Worm (Caenorhabditis elegans) whole organism, L3 larva: ENCODE results near the gene M70.5.

Experiments
- R02D3.7 ChIP-seq: fragments of 150-350 bp; optimal IDR thresholded peaks from 2 replicates; lab custom pipeline; 2014; ENCODE audit warnings: missing biosample characterization, missing genetic modification characterization
- ZK546.5 ChIP-seq: sonication (generic microtip); optimal IDR thresholded peaks from 2 replicates; lab custom pipeline; 2017; ENCODE audit warnings: missing biosample characterization, missing genetic modification characterization
- aly-2 ChIP-seq: fragments of 150-350 bp; optimal IDR thresholded peaks from 2 replicates; lab custom pipeline; 2014; ENCODE audit warnings: missing biosample characterization, missing genetic modification characterization
- ama-1 ChIP-seq: fragments of 150-350 bp; optimal IDR thresholded peaks from 2 replicates; lab custom pipeline; 2018
- ceh-16 ChIP-seq: sonication (generic microtip); optimal IDR thresholded peaks from 2 replicates; lab custom pipeline; 2017; ENCODE audit warnings: missing biosample characterization, missing genetic modification characterization
- ceh-28 ChIP-seq: fragments of 150-350 bp; optimal IDR thresholded peaks from 2 replicates; lab custom pipeline; 2014; ENCODE audit warnings: missing biosample characterization, missing genetic modification reagents, missing genetic modification characterization
- ceh-82 ChIP-seq: fragments of 150-350 bp; optimal IDR thresholded peaks from 2 replicates; lab custom pipeline; 2014; ENCODE audit warnings: missing biosample characterization, missing genetic modification characterization
- ceh-9 ChIP-seq: sonication (generic microtip); optimal IDR thresholded peaks from 2 replicates; lab custom pipeline; 2018; ENCODE audit warnings: missing biosample characterization, missing genetic modification characterization
- daf-12 ChIP-seq: fragments of 150-350 bp; optimal IDR thresholded peaks from 2 replicates; lab custom pipeline; 2014; ENCODE audit warnings: missing biosample characterization, missing genetic modification reagents, missing genetic modification characterization
- egl-27 ChIP-seq: sonication (generic microtip); optimal IDR thresholded peaks from 4 replicates; lab custom pipeline; 2017; ENCODE audit warnings: missing biosample characterization, missing genetic modification reagents, missing genetic modification characterization
- egl-5 ChIP-seq: fragments of 150-350 bp; optimal IDR thresholded peaks from 2 replicates; lab custom pipeline; 2017; ENCODE audit warnings: missing biosample characterization, missing genetic modification reagents, missing genetic modification characterization, inconsistent platforms
- elt-2 ChIP-seq: sonication (generic microtip); optimal IDR thresholded peaks from 2 replicates; lab custom pipeline; 2016; ENCODE audit warnings: missing genetic modification reagents, mild to moderate bottlenecking, missing genetic modification characterization, missing compliant biosample characterization
- fkh-10 ChIP-seq: sonication (generic microtip); optimal IDR thresholded peaks from 2 replicates; lab custom pipeline; 2017; ENCODE audit warnings: missing biosample characterization, missing genetic modification reagents, missing genetic modification characterization
- hmg-11 ChIP-seq: sonication (generic microtip); optimal IDR thresholded peaks from 2 replicates; lab custom pipeline; 2016; ENCODE audit warnings: missing genetic modification characterization, missing compliant biosample characterization
- jun-1 ChIP-seq: fragments of 150-350 bp; optimal IDR thresholded peaks from 2 replicates; lab custom pipeline; 2014; ENCODE audit warnings: missing biosample characterization, missing genetic modification reagents, missing genetic modification characterization
- lin-15B ChIP-seq: fragments of 150-350 bp; optimal IDR thresholded peaks from 2 replicates; lab custom pipeline; 2014; ENCODE audit warnings: missing biosample characterization, missing genetic modification characterization
- mdl-1 ChIP-seq: fragments of 150-350 bp; optimal IDR thresholded peaks from 2 replicates; lab custom pipeline; 2014; ENCODE audit warnings: missing biosample characterization, missing genetic modification characterization
- mml-1 ChIP-seq: fragments of 150-350 bp; sonication (generic microtip); optimal IDR thresholded peaks from 3 replicates; lab custom pipeline; 2014; ENCODE audit warnings: missing biosample characterization, missing genetic modification characterization
- nfya-1 ChIP-seq: sonication (generic microtip); optimal IDR thresholded peaks from 2 replicates; lab custom pipeline; 2017; ENCODE audit warnings: missing genetic modification characterization, mild to moderate bottlenecking, missing compliant biosample characterization, antibody characterized with exemption, moderate library complexity; ENCODE audit not compliant: insufficient read depth
- nhr-12 ChIP-seq: fragments of 150-350 bp; optimal IDR thresholded peaks from 2 replicates; lab custom pipeline; 2014; ENCODE audit warnings: missing biosample characterization, missing genetic modification characterization
- nhr-23 ChIP-seq: fragments of 150-350 bp; optimal IDR thresholded peaks from 2 replicates; lab custom pipeline; 2014; ENCODE audit warnings: missing biosample characterization, missing genetic modification reagents, missing genetic modification characterization
- nhr-28 ChIP-seq: fragments of 150-350 bp; optimal IDR thresholded peaks from 2 replicates; lab custom pipeline; 2014; ENCODE audit warnings: missing biosample characterization, missing genetic modification characterization
- nhr-43 ChIP-seq: sonication (generic microtip); optimal IDR thresholded peaks from 2 replicates; lab custom pipeline; 2016; ENCODE audit warnings: mild to moderate bottlenecking, missing genetic modification characterization, missing compliant biosample characterization; ENCODE audit not compliant: poor library complexity, severe bottlenecking
- nhr-67 ChIP-seq: fragments of 150-350 bp; optimal IDR thresholded peaks from 2 replicates; lab custom pipeline; 2014; ENCODE audit warnings: missing biosample characterization, missing genetic modification characterization
- nhr-76 ChIP-seq: fragments of 150-350 bp; sonication (generic microtip); optimal IDR thresholded peaks from 5 replicates; lab custom pipeline; 2014; ENCODE audit warnings: missing biosample characterization, missing genetic modification characterization
- nhr-77 ChIP-seq: fragments of 150-350 bp; optimal IDR thresholded peaks from 2 replicates; lab custom pipeline; 2014; ENCODE audit warnings: missing biosample characterization, missing genetic modification characterization
- sea-2 ChIP-seq: fragments of 150-350 bp; sonication (generic microtip); optimal IDR thresholded peaks from 4 replicates; lab custom pipeline; 2014; ENCODE audit warnings: missing biosample characterization, missing genetic modification reagents, missing genetic modification characterization
- skn-1 ChIP-seq: fragments of 150-350 bp; optimal IDR thresholded peaks from 2 replicates; lab custom pipeline; 2014; ENCODE audit warnings: missing biosample characterization, missing genetic modification characterization
- snpc-4 ChIP-seq: fragments of 150-350 bp; optimal IDR thresholded peaks from 2 replicates; lab custom pipeline; 2014; ENCODE audit warnings: missing biosample characterization, missing genetic modification characterization
- unc-39 ChIP-seq: sonication (generic microtip); optimal IDR thresholded peaks from 4 replicates; lab custom pipeline; 2017; ENCODE audit warnings: missing biosample characterization, missing genetic modification characterization
- unc-62 ChIP-seq: fragments of 150-350 bp; sonication (generic microtip); optimal IDR thresholded peaks from 4 replicates; lab custom pipeline; 2014; ENCODE audit warnings: missing biosample characterization, missing genetic modification reagents, missing genetic modification characterization
- zag-1 ChIP-seq: fragments of 150-350 bp; optimal IDR thresholded peaks from 2 replicates; lab custom pipeline; 2014; ENCODE audit warnings: missing biosample characterization, missing genetic modification characterization
- ztf-4 ChIP-seq: fragments of 150-350 bp; optimal IDR thresholded peaks from 2 replicates; lab custom pipeline; 2014; ENCODE audit warnings: missing biosample characterization, missing genetic modification characterization

M70.5 gene

DNA sequence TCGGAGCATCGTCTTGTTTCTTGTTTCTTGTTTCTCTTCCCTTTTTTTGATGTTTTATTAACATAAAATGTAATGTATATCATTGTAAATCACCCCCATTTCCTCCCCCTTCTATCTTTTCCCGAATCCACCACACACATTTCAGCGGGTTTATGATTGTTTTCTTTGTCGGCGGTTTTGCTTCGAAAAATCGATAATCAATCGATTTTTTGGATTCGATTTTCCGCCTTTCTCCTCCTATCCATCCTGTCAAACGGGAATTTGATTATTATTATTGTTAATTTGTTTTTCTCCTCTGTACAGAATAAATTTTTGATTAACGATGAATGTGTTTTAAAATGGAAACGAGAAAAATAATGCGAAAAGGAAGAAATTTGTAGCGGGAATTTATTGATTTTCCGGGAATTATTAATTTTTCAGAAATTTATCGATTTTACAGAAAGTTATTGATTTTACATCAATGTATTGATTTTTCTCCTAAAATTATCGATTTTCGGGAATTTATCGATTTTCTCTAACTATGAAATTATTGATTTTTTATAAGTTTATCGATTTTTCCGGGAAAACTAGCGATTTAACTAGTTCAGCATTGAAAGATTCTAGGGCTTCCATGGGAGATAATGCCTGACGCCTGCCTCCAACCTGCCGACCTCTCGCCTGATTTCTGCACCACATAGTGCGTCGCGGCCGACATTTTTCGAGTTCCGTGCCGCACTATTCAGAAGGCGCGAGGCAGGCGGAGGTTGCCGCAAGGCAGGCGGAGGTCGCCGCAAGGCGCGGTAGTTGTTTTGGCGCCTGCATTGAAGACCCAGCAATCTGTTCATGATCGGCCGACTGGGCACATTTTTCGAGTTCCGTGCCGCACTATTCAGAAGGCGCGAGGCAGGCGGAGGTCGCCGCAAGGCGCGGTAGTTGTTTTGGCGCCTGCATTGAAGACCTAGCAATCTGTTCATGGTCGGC is 38.5 kb downstream of the M70.5 start:
- TF ChIP-seq ztf-4 (tag; lab: Kevin White, UChicago) (no peak), mml-1 (tag; lab: Kevin White, UChicago) (no peak), ceh-82 (tag; lab: Kevin White, UChicago) (no peak), zag-1 (tag; lab: Kevin White, UChicago) (no peak), ceh-28 (tag; lab: Kevin White, UChicago) (peak; percentile 98)

DNA sequence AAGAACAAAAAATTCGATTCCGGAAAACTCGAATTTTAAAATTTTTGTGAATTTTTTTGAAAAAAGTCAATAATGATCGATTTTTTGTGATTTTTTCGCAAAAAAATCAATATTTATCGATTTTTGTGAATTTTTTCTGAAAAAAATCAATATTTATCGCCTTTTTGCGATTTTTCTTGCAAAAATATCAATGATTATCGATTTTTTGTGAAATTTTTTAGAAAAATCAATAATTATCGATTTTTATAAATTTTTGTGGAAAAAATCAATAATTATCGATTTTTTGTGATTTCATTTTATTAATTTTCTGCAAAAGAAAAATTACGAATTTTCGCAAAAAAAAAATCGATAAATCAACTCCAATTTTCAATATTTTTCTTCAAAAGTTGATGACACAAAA is 39.4 kb downstream of the M70.5 start:
- TF ChIP-seq nhr-76 (tag; lab: Kevin White, UChicago) (no peak), ceh-28 (tag; lab: Kevin White, UChicago) (peak; percentile 97)

DNA sequence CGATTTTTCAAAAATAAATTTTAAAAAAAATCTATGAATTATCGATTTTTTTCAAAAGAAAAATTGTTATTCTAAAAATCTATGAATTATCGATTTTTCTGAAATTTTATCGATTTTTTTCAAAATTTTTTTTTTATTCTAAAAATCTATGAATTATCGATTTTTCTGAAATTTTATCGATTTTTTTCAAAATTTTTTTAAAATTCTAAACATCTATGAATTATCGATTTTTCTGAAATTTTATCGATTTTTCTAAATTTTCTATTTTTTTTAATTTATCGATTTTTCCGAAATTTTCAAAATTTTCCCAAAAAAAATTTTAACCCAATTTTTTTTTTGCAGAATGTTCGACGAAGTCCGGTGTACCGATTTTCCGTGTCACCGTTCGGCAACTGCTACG is 42.2 kb downstream of the M70.5 start:
- peak; percentile 91 for TF ChIP-seq ceh-28 (tag; lab: Kevin White, UChicago)

DNA sequence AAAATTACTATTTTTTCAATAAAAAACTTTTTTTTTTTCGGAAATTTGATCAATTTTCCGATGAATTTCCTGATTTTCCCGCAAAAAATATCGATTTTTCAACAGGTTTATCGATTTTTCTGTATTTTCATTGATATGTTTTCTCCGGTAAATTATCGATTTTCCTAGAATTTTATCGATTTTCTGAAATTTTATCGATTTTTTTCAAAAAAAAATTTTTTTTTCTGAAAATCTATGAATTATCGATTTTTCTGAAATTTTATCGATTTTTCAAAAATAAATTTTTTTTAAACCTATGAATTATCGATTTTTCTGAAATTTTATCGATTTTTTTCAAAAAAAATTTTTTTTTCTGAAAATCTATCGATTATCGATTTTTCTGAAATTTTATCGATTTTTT is 43.7 kb downstream of the M70.5 start:
- TF ChIP-seq ceh-28 (tag; lab: Kevin White, UChicago), result peak; percentile 71

DNA sequence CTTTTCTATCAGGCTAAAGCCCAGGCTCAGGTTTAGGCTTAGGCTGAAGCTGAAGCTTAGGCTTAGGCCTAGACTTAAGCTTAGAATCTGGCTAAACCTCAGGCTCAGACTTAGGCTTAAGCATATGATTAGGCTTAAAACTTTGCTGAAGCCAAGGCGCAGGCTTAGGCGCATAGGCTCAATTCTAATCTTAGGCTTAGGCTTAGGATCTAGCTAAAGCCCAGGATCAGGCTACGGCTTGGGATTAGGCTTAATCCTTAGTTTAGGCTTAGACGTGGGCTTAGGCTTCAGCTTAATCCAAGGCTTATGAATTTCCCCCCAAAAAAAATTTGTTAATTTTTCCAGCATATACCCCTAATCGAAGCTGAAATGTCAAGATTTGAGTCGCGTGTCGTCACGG is 46.7 kb downstream of the M70.5 start:
- TF ChIP-seq ceh-28 (tag; lab: Kevin White, UChicago) (no peak), nhr-43 (tag; lab: Kevin White, UChicago) (no peak), unc-62 (GFP tag; lab: Kevin White, UChicago) (no peak), ceh-82 (tag; lab: Kevin White, UChicago) (no peak)

DNA sequence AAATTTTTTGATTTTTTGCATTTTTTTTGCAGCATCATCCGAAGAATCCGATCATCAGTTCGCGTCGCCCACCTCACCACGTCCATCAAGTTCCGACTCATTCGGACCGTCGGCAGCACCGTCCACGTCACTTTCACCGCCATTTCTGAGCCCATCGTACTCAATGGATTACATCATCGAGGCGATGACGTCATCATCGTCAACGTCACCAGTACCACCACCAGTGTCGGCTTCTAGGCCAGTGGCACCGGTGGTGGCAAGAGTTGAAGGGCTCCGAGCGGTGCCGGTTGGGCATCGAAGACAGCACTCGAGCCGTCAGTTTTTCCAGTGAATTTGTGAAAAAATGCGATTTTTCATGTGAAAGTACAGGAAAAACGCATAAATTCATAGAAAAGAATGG is 51.7 kb downstream of the M70.5 start:
- TF ChIP-seq lin-15B, result no peak

DNA sequence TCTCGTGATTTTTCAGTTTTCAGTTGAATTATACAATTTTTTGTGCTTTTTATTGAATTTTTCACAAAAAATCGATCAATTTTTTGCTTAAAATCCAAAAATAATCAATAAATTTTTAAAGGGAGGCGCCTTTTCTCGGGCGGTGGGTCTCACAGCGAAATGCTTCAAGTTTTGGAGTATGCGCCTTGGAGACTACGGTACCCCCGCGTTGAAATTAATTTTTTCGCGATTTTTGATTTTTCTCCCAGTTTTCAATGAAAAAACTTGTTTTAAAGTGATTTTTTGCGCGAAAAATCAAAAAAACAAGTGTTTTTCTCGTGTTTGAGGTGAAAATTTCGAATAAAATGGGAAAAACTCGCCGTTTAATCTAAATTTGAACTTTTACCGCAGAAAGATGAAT is 52.3 kb downstream of the M70.5 start:
- TF ChIP-seq unc-62 (GFP tag; lab: Kevin White, UChicago), result no peak
- no peak for TF ChIP-seq nhr-76 (tag; lab: Kevin White, UChicago)
- TF ChIP-seq hmg-11 (tag; lab: Kevin White, UChicago), result no peak
- TF ChIP-seq ceh-16 (tag; lab: Kevin White, UChicago), result no peak
- TF ChIP-seq mdl-1 (tag; lab: Kevin White, UChicago), result no peak
- TF ChIP-seq elt-2 (tag; lab: Kevin White, UChicago), result no peak
- no peak for TF ChIP-seq nhr-23
- no peak for TF ChIP-seq fkh-10 (GFP tag; lab: Kevin White, UChicago)
- TF ChIP-seq egl-5 (tag; lab: Kevin White, UChicago), result no peak
- TF ChIP-seq ceh-9 (tag; lab: Kevin White, UChicago), result no peak
- TF ChIP-seq ZK546.5 (tag; lab: Kevin White, UChicago), result no peak
- TF ChIP-seq nhr-77 (tag; lab: Kevin White, UChicago), result no peak
- TF ChIP-seq daf-12, result no peak
- no peak for TF ChIP-seq egl-27 (tag; lab: Kevin White, UChicago)
- TF ChIP-seq nhr-12, result no peak
- no peak for TF ChIP-seq aly-2 (tag; lab: Kevin White, UChicago)
- no peak for TF ChIP-seq snpc-4 (tag; lab: Kevin White, UChicago)
- no peak for TF ChIP-seq sea-2 (GFP tag; lab: Kevin White, UChicago)
- TF ChIP-seq nhr-28 (tag; lab: Kevin White, UChicago), result no peak
- TF ChIP-seq lin-15B, result no peak

DNA sequence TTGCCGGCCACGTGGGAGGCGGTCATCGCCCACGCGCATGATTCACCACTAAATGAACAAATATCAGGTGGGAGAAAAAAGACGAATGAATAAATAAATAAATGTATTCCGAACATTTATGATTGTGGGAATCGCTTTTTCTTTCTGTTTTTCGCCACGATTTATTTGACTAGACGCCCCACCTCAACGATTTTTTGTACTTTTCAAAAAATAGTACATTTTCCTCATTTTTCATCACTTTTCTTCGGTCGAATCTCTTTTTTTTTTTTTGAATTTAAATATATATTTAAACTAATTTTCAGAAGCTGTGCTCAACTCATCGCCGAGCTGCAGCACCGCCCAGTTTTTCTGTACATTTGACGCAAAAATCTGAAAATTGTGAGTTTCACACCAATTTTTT is 52.9 kb downstream of the M70.5 start, which contains the start of gene fnip-2:
Gene fnip-2, plus strand, starts transcription at position 301 of the 400 bp plus-strand sequence.
- TF ChIP-seq jun-1 (tag; lab: Kevin White, UChicago) (no peak), unc-39 (tag; lab: Kevin White, UChicago) (no peak), ztf-4 (tag; lab: Kevin White, UChicago) (no peak), snpc-4 (tag; lab: Kevin White, UChicago) (no peak), skn-1 (tag; lab: Kevin White, UChicago) (no peak), nfya-1 (no peak), ama-1 (lab: Kevin White, UChicago) (no peak), lin-15B (no peak), nhr-67 (tag; lab: Kevin White, UChicago) (no peak), ceh-28 (tag; lab: Kevin White, UChicago) (no peak), R02D3.7 (tag; lab: Kevin White, UChicago) (no peak), hmg-11 (tag; lab: Kevin White, UChicago) (no peak), nhr-23 (no peak)
- TF ChIP-seq, all 47 proteins: peak for 0
